Fruit fly (Drosophila melanogaster) whole organism: ENCODE data around the gene Cpr62Bb.

ENCODE experiments used
- EcR ChIP-seq, 2 experiments: fragments of >200 bp; optimal IDR thresholded peaks; 2 replicates each; lab custom pipeline; 2017; ENCODE audit warnings: missing biosample characterization in 2 of 2, missing genetic modification characterization in 2 of 2, missing genetic modification reagents in 2 of 2
- pan ChIP-seq: fragments of >200 bp; optimal IDR thresholded peaks from 2 replicates; lab custom pipeline; 2017
- usp ChIP-seq: fragments of >200 bp; optimal IDR thresholded peaks from 2 replicates; lab custom pipeline; 2017; ENCODE audit warnings: missing biosample characterization, missing genetic modification characterization, mixed read lengths

DNA sequence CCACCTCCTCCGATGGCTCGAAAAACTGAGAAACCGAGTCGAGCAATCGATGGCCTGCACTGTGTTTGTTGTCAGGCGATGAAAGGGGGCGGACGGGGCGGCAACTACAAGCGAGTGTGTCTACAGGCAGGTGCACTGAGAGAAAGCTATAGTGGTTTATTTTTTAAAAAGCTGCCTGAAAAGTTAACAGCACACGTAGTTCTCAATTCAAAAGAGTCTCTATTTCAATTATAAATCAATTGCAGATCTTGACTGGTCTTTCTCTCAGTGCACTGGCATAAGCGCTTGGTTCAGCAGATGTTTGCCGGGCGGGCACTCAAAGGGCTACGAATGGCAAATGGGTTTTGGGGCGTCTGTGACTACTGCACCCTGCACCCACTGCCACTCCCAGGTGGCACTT is 45.7 kb upstream of the Cpr62Bb start:
- TF ChIP-seq usp (GFP tag; lab: Kevin White, UChicago) (no peak), pan (lab: Kevin White, UChicago) (no peak), EcR (GFP tag; optimal IDR thresholded peaks at IDR 0.05; lab: Kevin White, UChicago) (no peak)
